Fruit fly (Drosophila melanogaster) whole organism, adult: Measurements from ENCODE around the gene cnc.

ENCODE experiments used
- CG11617 ChIP-seq: fragments of 200-800 bp; sonication (Bioruptor generic); optimal IDR thresholded peaks from 2 replicates; lab custom pipeline; 2017; ENCODE audit warnings: mild to moderate bottlenecking, missing biosample characterization, missing genetic modification reagents, missing genetic modification characterization
- CG12768 ChIP-seq: fragments of 200-800 bp; sonication (Bioruptor generic); optimal IDR thresholded peaks from 2 replicates; lab custom pipeline; 2017; ENCODE audit warnings: missing biosample characterization, missing genetic modification characterization, mild to moderate bottlenecking, moderate library complexity, missing genetic modification reagents
- CG14711 ChIP-seq: fragments of 200-800 bp; sonication (Bioruptor generic); optimal IDR thresholded peaks from 2 replicates; lab custom pipeline; 2018; ENCODE audit warnings: missing biosample characterization, mild to moderate bottlenecking, missing genetic modification characterization, moderate library complexity
- CG1620 ChIP-seq: fragments of 200-800 bp; sonication (Bioruptor generic); optimal IDR thresholded peaks from 2 replicates; lab custom pipeline; 2016; ENCODE audit warnings: missing biosample characterization, missing genetic modification characterization
- CG33017 ChIP-seq: fragments of 200-800 bp; sonication (Bioruptor generic); optimal IDR thresholded peaks from 2 replicates; lab custom pipeline; 2018; ENCODE audit warnings: missing biosample characterization, mild to moderate bottlenecking, missing genetic modification characterization, moderate library complexity
- CG5204 ChIP-seq: fragments of 200-800 bp; sonication (Bioruptor generic); optimal IDR thresholded peaks from 2 replicates; lab custom pipeline; 2016; ENCODE audit warnings: missing biosample characterization, missing genetic modification characterization
- CG7045 ChIP-seq: fragments of 200-800 bp; sonication (Bioruptor generic); optimal IDR thresholded peaks from 2 replicates; lab custom pipeline; 2017; ENCODE audit warnings: missing biosample characterization, mild to moderate bottlenecking, missing genetic modification characterization
- CG7101 ChIP-seq: fragments of 200-800 bp; sonication (Bioruptor generic); optimal IDR thresholded peaks from 2 replicates; lab custom pipeline; 2018; ENCODE audit warnings: missing biosample characterization, mild to moderate bottlenecking, missing genetic modification characterization, moderate library complexity
- Clk ChIP-seq: fragments of 200-800 bp; sonication (Bioruptor generic); optimal IDR thresholded peaks from 2 replicates; lab custom pipeline; 2017; ENCODE audit warnings: missing biosample characterization, missing genetic modification characterization
- Crg-1 ChIP-seq: fragments of 200-800 bp; sonication (Bioruptor generic); optimal IDR thresholded peaks from 2 replicates; lab custom pipeline; 2016; ENCODE audit warnings: missing biosample characterization, missing genetic modification characterization
- Hr96 ChIP-seq: fragments of 200-800 bp; sonication (Bioruptor generic); optimal IDR thresholded peaks from 2 replicates; lab custom pipeline; 2016; ENCODE audit warnings: missing biosample characterization, missing genetic modification characterization
- Mnt ChIP-seq: fragments of 200-800 bp; sonication (Bioruptor generic); optimal IDR thresholded peaks from 2 replicates; lab custom pipeline; 2016; ENCODE audit warnings: missing biosample characterization, mild to moderate bottlenecking, missing genetic modification characterization
- bab1 ChIP-seq: fragments of 200-800 bp; sonication (Bioruptor generic); optimal IDR thresholded peaks from 3 replicates; lab custom pipeline; 2019; ENCODE audit warnings: missing biosample characterization, mild to moderate bottlenecking, missing genetic modification characterization, moderate library complexity
- cic ChIP-seq: fragments of 200-800 bp; sonication (Bioruptor generic); optimal IDR thresholded peaks from 2 replicates; lab custom pipeline; 2017; ENCODE audit warnings: missing biosample characterization, mild to moderate bottlenecking, missing genetic modification characterization, moderate library complexity
- cnc ChIP-seq, 2 experiments: fragments of >200 bp; optimal IDR thresholded peaks; 2 replicates each; lab custom pipeline; 2017
- kay ChIP-seq: fragments of 200-800 bp; sonication (Bioruptor generic); peaks from one replicate; lab custom pipeline; 2016; ENCODE audit warnings: missing biosample characterization, missing genetic modification characterization, borderline replicate concordance
- ovo ChIP-seq: fragments of 200-800 bp; sonication (Bioruptor generic); optimal IDR thresholded peaks from 2 replicates; lab custom pipeline; 2016; ENCODE audit warnings: missing biosample characterization, missing genetic modification characterization
- pad ChIP-seq: fragments of 200-800 bp; sonication (Bioruptor generic); optimal IDR thresholded peaks from 3 replicates; lab custom pipeline; 2017; ENCODE audit warnings: missing biosample characterization, missing genetic modification characterization, mild to moderate bottlenecking, moderate library complexity, missing genetic modification reagents
- tj ChIP-seq: fragments of 200-800 bp; sonication (Bioruptor generic); optimal IDR thresholded peaks from 3 replicates; lab custom pipeline; 2017; ENCODE audit warnings: missing biosample characterization, mild to moderate bottlenecking, missing genetic modification characterization, moderate library complexity
- toe ChIP-seq: fragments of 200-800 bp; sonication (Bioruptor generic); optimal IDR thresholded peaks from 2 replicates; lab custom pipeline; 2016; ENCODE audit warnings: missing biosample characterization, missing genetic modification characterization

The cnc gene

dm6 chr3R:23143440-23143839 lies 83.1 kb downstream of the cnc start:
- no peak for TF ChIP-seq cic (GFP tag; lab: Kevin White, UChicago)
- no peak for TF ChIP-seq CG12768
- TF ChIP-seq CG7101 (tag; lab: Kevin White, UChicago) = no peak
- TF ChIP-seq CG33017 = no peak
- TF ChIP-seq Mnt (GFP tag; lab: Kevin White, UChicago) = no peak
- TF ChIP-seq CG1620 = no peak
- TF ChIP-seq Hr96 (GFP tag; lab: Kevin White, UChicago) = no peak
- TF ChIP-seq tj = no peak
- TF ChIP-seq kay = no peak
- TF ChIP-seq CG5204 (GFP tag; lab: Kevin White, UChicago) = no peak
- no peak for TF ChIP-seq CG14711
- TF ChIP-seq Clk (GFP tag; lab: Kevin White, UChicago) = no peak
- TF ChIP-seq cnc (optimal IDR thresholded peaks at IDR 0.05; lab: Kevin White, UChicago) = no peak
- TF ChIP-seq Crg-1 (GFP tag; lab: Kevin White, UChicago) = no peak
- no peak for TF ChIP-seq pad (GFP tag; lab: Kevin White, UChicago)

DNA sequence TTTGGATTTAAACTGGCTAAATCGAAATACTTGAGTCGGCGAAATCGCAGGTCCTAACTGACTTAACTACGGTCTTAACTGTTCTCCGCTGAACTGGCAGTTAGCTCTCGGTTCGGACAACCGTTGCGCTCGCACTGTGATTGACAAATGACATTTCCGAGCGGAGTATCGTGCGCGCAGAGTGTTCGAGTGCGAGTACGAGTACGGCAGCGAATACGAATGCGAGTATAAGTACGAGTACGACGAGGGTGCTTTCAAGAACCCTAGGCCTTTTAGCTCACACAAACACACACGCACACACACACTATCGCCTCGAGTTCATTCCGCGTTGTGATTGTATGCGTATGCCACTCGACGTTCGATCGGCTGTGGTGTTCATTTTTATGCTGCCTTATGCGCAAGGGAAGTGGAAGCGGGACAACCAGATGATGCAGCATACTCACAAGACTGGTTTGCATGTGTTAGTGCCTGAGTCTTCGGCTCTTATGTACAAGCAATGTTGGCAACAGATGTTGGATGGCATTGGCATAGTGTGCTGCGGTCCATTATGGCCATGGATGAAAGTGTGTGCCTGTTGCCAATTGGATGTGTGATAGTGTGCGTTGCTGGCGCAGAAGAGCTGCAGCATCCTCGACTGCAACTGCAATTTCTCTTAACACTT lies 84.7 kb downstream of the cnc start, which contains the start of gene hh:
TSS of gene hh (minus strand) at position 229 of the 661 bp plus-strand sequence.
- TF ChIP-seq CG7045 (GFP tag; lab: Kevin White, UChicago) = no peak
- no peak for TF ChIP-seq Mnt (GFP tag; lab: Kevin White, UChicago)
- no peak for TF ChIP-seq CG12768
- TF ChIP-seq cnc (optimal IDR thresholded peaks at IDR 0.05; lab: Kevin White, UChicago) = no peak
- TF ChIP-seq Crg-1 (GFP tag; lab: Kevin White, UChicago) = no peak
- TF ChIP-seq tj = no peak
- TF ChIP-seq kay = no peak

- TF ChIP-seq CG33017 (no peak), cnc (optimal IDR thresholded peaks at IDR 0.05; lab: Kevin White, UChicago) (no peak), pad (GFP tag; lab: Kevin White, UChicago) (no peak), toe (GFP tag; lab: Kevin White, UChicago) (no peak), bab1 (no peak), tj (no peak), Clk (GFP tag; lab: Kevin White, UChicago) (no peak), CG7101 (tag; lab: Kevin White, UChicago) (no peak), CG5204 (GFP tag; lab: Kevin White, UChicago) (no peak), CG7045 (GFP tag; lab: Kevin White, UChicago) (no peak), Crg-1 (GFP tag; lab: Kevin White, UChicago) (no peak), kay (no peak), Mnt (GFP tag; lab: Kevin White, UChicago) (no peak), CG14711 (no peak), Hr96 (GFP tag; lab: Kevin White, UChicago) (no peak), ovo (GFP tag; lab: Kevin White, UChicago) (no peak), cic (GFP tag; lab: Kevin White, UChicago) (no peak)
These were observed 85.4 kb downstream of the cnc start for dm6 chr3R:23141113-23141512.

DNA sequence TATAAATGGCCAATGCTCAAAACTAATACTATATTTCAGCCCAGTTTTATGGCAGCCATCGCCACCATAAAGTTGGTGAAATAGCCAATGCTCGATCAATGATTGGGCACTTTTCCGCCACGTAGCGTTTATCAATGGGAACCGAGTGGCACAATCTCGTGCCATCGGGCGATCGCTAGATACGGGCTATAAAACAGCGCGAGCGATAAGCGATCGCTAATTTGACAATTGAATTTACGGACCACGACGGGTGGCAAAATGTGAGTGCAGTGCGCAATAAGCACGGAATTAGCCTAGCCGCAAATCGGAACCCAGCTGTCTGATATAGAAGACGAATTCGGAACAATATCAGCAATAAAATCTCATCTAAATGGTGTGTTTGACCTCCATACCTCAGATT lies 86.2 kb downstream of the cnc start:
- TF ChIP-seq cnc (optimal IDR thresholded peaks at IDR 0.05; lab: Kevin White, UChicago) = peak; percentile 11 to 52
- TF ChIP-seq toe (GFP tag; lab: Kevin White, UChicago) = no peak
- TF ChIP-seq Crg-1 (GFP tag; lab: Kevin White, UChicago) = no peak
- TF ChIP-seq CG7045 (GFP tag; lab: Kevin White, UChicago) = no peak
- TF ChIP-seq tj = no peak
- TF ChIP-seq CG7101 (tag; lab: Kevin White, UChicago) = no peak
- TF ChIP-seq CG12768 = no peak
- TF ChIP-seq bab1 = no peak
- no peak for TF ChIP-seq CG1620

DNA sequence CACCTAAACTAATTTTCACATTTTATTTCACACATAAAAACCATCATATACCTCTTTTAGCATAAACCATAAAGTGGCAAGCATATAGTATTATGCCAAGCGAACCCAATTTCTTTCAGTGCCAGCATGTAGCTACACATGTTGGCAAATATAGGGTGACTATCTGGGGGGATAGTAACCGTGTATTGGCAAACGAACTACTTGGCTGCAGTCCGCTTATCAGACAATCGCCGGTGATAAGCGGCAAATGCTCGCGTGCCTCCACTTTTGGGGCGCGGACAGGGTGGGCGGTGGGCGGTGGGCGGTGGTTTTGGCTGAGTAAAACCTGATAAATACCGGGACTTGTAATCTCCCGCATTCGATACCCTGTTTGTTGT lies 86.9 kb downstream of the cnc start:
- TF ChIP-seq tj = no peak
- TF ChIP-seq Clk (GFP tag; lab: Kevin White, UChicago) = peak; percentile 15
- no peak for TF ChIP-seq cic (GFP tag; lab: Kevin White, UChicago)
- TF ChIP-seq cnc (optimal IDR thresholded peaks at IDR 0.05; lab: Kevin White, UChicago) = no peak
- peak; percentile 11 for TF ChIP-seq CG7101 (tag; lab: Kevin White, UChicago)
- peak; percentile 1 for TF ChIP-seq Hr96 (GFP tag; lab: Kevin White, UChicago)
- no peak for TF ChIP-seq CG1620
- peak; percentile 53 for TF ChIP-seq CG11617
- TF ChIP-seq CG7045 (GFP tag; lab: Kevin White, UChicago) = peak; percentile 37
- TF ChIP-seq ovo (GFP tag; lab: Kevin White, UChicago) = no peak
- peak; percentile 28 for TF ChIP-seq Mnt (GFP tag; lab: Kevin White, UChicago)
- no peak for TF ChIP-seq CG5204 (GFP tag; lab: Kevin White, UChicago)
- no peak for TF ChIP-seq Crg-1 (GFP tag; lab: Kevin White, UChicago)
- peak; percentile 14 for TF ChIP-seq toe (GFP tag; lab: Kevin White, UChicago)
- peak; percentile 5 for TF ChIP-seq pad (GFP tag; lab: Kevin White, UChicago)
- peak; percentile 41 for TF ChIP-seq CG12768

dm6 chr3R:23138992-23139633 lies 87.4 kb downstream of the cnc start:
- TF ChIP-seq cic (GFP tag; lab: Kevin White, UChicago) (peak; percentile 71), CG7045 (GFP tag; lab: Kevin White, UChicago) (no peak), CG12768 (peak; percentile 69)
